Worm (Caenorhabditis elegans) whole organism, L3 larva: ENCODE results near the gene ZK666.11.

Experiments used
- R02D3.7 ChIP-seq: fragments of 150-350 bp; optimal IDR thresholded peaks from 2 replicates; lab custom pipeline; 2014; ENCODE audit warnings: missing biosample characterization, missing genetic modification characterization
- aly-2 ChIP-seq: fragments of 150-350 bp; optimal IDR thresholded peaks from 2 replicates; lab custom pipeline; 2014; ENCODE audit warnings: missing biosample characterization, missing genetic modification characterization
- ama-1 ChIP-seq: fragments of 150-350 bp; optimal IDR thresholded peaks from 2 replicates; lab custom pipeline; 2018
- fos-1 ChIP-seq: fragments of 150-350 bp; optimal IDR thresholded peaks from 2 replicates; lab custom pipeline; 2014; ENCODE audit warnings: missing biosample characterization, missing genetic modification characterization
- mml-1 ChIP-seq: fragments of 150-350 bp; sonication (generic microtip); optimal IDR thresholded peaks from 3 replicates; lab custom pipeline; 2014; ENCODE audit warnings: missing biosample characterization, missing genetic modification characterization
- nfya-1 ChIP-seq: sonication (generic microtip); optimal IDR thresholded peaks from 2 replicates; lab custom pipeline; 2017; ENCODE audit warnings: missing genetic modification characterization, mild to moderate bottlenecking, missing compliant biosample characterization, antibody characterized with exemption, moderate library complexity; ENCODE audit not compliant: insufficient read depth
- nhr-11 ChIP-seq: fragments of 150-350 bp; optimal IDR thresholded peaks from 2 replicates; lab custom pipeline; 2014; ENCODE audit warnings: missing biosample characterization, missing genetic modification characterization
- nhr-12 ChIP-seq: fragments of 150-350 bp; optimal IDR thresholded peaks from 2 replicates; lab custom pipeline; 2014; ENCODE audit warnings: missing biosample characterization, missing genetic modification characterization
- snpc-4 ChIP-seq: fragments of 150-350 bp; optimal IDR thresholded peaks from 2 replicates; lab custom pipeline; 2014; ENCODE audit warnings: missing biosample characterization, missing genetic modification characterization
- unc-62 ChIP-seq: fragments of 150-350 bp; sonication (generic microtip); optimal IDR thresholded peaks from 4 replicates; lab custom pipeline; 2014; ENCODE audit warnings: missing biosample characterization, missing genetic modification reagents, missing genetic modification characterization
- zag-1 ChIP-seq: fragments of 150-350 bp; optimal IDR thresholded peaks from 2 replicates; lab custom pipeline; 2014; ENCODE audit warnings: missing biosample characterization, missing genetic modification characterization
- ztf-11 ChIP-seq: fragments of 150-350 bp; optimal IDR thresholded peaks from 2 replicates; lab custom pipeline; 2014; ENCODE audit warnings: missing biosample characterization, missing genetic modification characterization

DNA sequence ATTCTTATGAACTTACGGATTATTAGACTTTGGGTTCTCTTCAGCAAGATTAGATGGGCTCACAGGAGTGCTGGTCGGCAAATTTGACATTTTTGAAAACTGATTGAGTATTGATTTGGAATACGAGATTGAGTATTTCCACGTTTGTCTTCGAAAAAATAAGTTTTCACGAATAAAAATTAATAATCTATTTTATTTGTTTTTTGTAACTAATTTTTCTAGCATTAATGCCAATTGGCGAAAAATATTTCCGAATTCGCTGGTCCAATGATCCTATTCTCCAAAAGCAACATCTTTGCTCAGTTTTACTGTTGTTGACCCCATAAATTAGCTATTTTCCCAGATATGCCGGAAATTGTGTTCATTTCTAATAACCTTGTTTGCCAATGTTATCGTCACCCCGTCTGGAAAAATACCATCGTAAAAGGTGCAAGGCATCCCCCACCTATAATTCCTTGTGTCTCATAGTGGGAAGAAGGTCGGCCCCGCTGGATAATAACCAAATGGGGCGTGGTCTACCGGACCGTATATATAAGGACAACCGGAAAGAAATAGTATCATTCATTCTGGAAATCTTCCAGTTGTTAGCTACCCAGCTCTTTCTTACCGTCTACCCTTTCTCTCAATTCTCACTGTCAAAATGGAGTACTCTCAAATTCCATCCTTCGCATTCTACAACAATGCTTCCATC lies 17.9 kb upstream of the ZK666.11 start, which contains the start of the genes ZK673.6 and sdz-37:
- TF ChIP-seq R02D3.7 (tag; lab: Kevin White, UChicago): no peak
- no peak for TF ChIP-seq ama-1 (lab: Kevin White, UChicago)
- no peak for TF ChIP-seq snpc-4 (tag; lab: Kevin White, UChicago)
- no peak for TF ChIP-seq ztf-11
- no peak for TF ChIP-seq nhr-11 (tag; lab: Kevin White, UChicago)
- no peak for TF ChIP-seq nhr-12 (tag; lab: Kevin White, UChicago)
- TF ChIP-seq fos-1 (tag; lab: Kevin White, UChicago): no peak
- TF ChIP-seq mml-1 (tag; lab: Kevin White, UChicago): no peak
- no peak for TF ChIP-seq nfya-1 (tag; lab: Kevin White, UChicago)
- TF ChIP-seq unc-62 (GFP tag; lab: Kevin White, UChicago): no peak
- TF ChIP-seq aly-2: no peak
- TF ChIP-seq zag-1 (tag; lab: Kevin White, UChicago): no peak
